Worm (Caenorhabditis elegans) whole organism, L2 larva: ENCODE results near the gene F43D2.7.

Experiments used
- aly-2 ChIP-seq: fragments of 150-350 bp; optimal IDR thresholded peaks from 2 replicates; lab custom pipeline; 2014; ENCODE audit warnings: missing biosample characterization, missing genetic modification characterization
- lin-39 ChIP-seq: fragments of 150-350 bp; optimal IDR thresholded peaks from 2 replicates; lab custom pipeline; 2014; ENCODE audit warnings: missing biosample characterization, missing genetic modification reagents, missing genetic modification characterization
- lsy-2 ChIP-seq, 2 experiments: fragments of 150-350 bp in 1 of 2; sonication (generic microtip) in 1 of 2; optimal IDR thresholded peaks; 2 replicates each; lab custom pipeline; 2014 to 2017; ENCODE audit warnings: missing biosample characterization in 2 of 2, missing genetic modification characterization in 2 of 2
- nhr-11 ChIP-seq: fragments of 150-350 bp; optimal IDR thresholded peaks from 2 replicates; lab custom pipeline; 2014; ENCODE audit warnings: missing biosample characterization, missing genetic modification characterization
- snpc-4 ChIP-seq: fragments of 150-350 bp; optimal IDR thresholded peaks from 2 replicates; lab custom pipeline; 2014; ENCODE audit warnings: missing biosample characterization, missing genetic modification characterization
- zag-1 ChIP-seq: fragments of 150-350 bp; optimal IDR thresholded peaks from 2 replicates; lab custom pipeline; 2014; ENCODE audit warnings: missing biosample characterization, missing genetic modification characterization

DNA sequence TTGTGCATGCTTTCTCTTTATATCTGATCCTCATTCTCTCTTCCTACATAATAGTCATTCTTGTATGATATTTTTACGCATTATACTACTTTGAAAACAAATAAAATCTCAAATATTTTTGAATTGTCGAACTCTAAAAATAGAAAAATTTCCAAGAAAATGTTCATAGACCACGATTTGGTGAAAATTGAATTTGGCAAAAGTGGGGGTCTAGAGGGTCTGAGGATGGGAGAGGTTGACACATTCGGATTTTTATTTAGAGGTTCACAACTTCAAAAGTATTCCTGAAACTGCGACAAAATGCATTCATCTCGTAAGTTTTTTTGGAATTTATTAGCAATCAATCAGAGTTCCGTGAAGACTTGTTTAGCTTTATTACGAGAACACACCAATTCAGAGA is 40.0 kb downstream of the F43D2.7 start, which contains the start of gene glb-22:
- TF ChIP-seq lsy-2 (tag; optimal IDR thresholded peaks at IDR 0.05; lab: Kevin White, UChicago) (no peak), snpc-4 (tag; lab: Kevin White, UChicago) (no peak), lin-39 (tag; lab: Kevin White, UChicago) (no peak), aly-2 (tag; lab: Kevin White, UChicago) (no peak), zag-1 (no peak), nhr-11 (tag; lab: Kevin White, UChicago) (no peak)
